Fruit fly (Drosophila melanogaster): ENCODE measurements around the gene Dronc.
A peak's percentile ranks its signal among the peaks of the same experiment; 100 is the strongest.

Gene Dronc

DNA sequence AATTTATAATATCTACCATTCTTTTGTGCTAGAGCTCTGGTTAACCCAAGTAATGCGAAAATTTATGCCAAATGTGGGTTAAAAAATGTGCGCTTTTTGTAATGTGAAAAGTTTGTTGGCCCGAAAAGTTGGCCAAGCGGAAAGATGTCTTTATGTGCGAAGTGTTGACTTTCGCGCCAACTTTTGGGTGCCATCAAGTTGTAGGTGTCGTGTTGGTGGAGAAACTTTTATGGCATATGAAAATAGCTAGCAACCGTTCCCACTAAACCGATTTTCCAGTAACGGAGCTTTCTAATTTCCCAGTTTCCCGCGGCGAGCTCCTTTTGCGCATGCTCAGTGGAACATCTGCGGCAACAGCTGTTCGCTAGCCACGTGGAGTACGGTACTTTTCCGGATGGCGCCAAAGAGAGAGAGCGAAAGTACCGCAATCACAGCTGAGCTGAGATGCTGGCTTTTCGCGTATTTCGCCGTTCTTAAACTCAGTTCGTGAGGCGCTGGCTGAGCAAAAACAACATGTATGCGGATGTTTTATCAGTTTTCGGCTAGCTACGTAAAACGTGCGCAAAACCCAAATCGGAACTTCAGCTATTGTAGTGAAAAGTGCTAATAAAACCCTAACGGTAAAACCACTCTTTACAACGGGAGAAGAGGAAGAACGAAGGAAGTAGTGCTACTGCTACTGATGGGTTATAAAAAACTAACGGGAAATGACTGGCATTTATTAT lies 6.1 kb downstream of the Dronc start, which contains the start of gene dpr6 (continued):
- no peak for TF ChIP-seq CG14710 (tag; optimal IDR thresholded peaks at IDR 0.05)
- TF ChIP-seq yki (optimal IDR thresholded peaks at IDR 0.05): no peak
- TF ChIP-seq CG11560 (tag; IDR thresholded peaks at IDR 0.05): no peak
- no peak for TF ChIP-seq CkIIα-i1 (GFP tag; IDR thresholded peaks at IDR 0.05)
- TF ChIP-seq CG3065 (GFP tag; optimal IDR thresholded peaks at IDR 0.05): no peak
- TF ChIP-seq Aef1 (GFP tag; IDR thresholded peaks at IDR 0.05): no peak
- TF ChIP-seq ranshi (GFP tag; IDR thresholded peaks at IDR 0.05): no peak
- no peak for TF ChIP-seq Dfd (GFP tag; optimal IDR thresholded peaks at IDR 0.05)
- no peak for TF ChIP-seq Stat92E (GFP tag; optimal IDR thresholded peaks at IDR 0.05)
- no peak for TF ChIP-seq CG12219 (GFP tag; optimal IDR thresholded peaks at IDR 0.05)
- no peak for TF ChIP-seq sd (tag; optimal IDR thresholded peaks at IDR 0.05)
- TF ChIP-seq CG9727 (GFP tag; optimal IDR thresholded peaks at IDR 0.05): no peak
- TF ChIP-seq caup (GFP tag; optimal IDR thresholded peaks at IDR 0.05; ENCODE audit: severe bottlenecking): no peak
- no peak for TF ChIP-seq dmrt99B (tag; optimal IDR thresholded peaks at IDR 0.05)
- no peak for TF ChIP-seq D19B (GFP tag; optimal IDR thresholded peaks at IDR 0.05)
- no peak for TF ChIP-seq tio (GFP tag; optimal IDR thresholded peaks at IDR 0.05)
- 0 out of 3 replicates have a peak, but pooled peaks have one; percentile 21 for TF ChIP-seq CG34224 (GFP tag; IDR thresholded peaks at IDR 0.05; ENCODE audit: partially characterized antibody)
- TF ChIP-seq Fer2 (tag; optimal IDR thresholded peaks at IDR 0.05): no peak
- TF ChIP-seq CG2129 (GFP tag; IDR thresholded peaks at IDR 0.05; ENCODE audit: partially characterized antibody): no peak
- TF ChIP-seq Mrtf (GFP tag; IDR thresholded peaks at IDR 0.05): no peak
- no peak for TF ChIP-seq CG7963 (GFP tag; IDR thresholded peaks at IDR 0.05; ENCODE audit: partially characterized antibody)
- TF ChIP-seq ttk (GFP tag; IDR thresholded peaks at IDR 0.05): no peak
- TF ChIP-seq ci (GFP tag; IDR thresholded peaks at IDR 0.05): 0 out of 3 replicates have a peak, but pooled peaks have one; percentile 31
- TF ChIP-seq CG18476 (GFP tag; optimal IDR thresholded peaks at IDR 0.05): no peak
- no peak for TF ChIP-seq CG31388 (GFP tag; optimal IDR thresholded peaks at IDR 0.05)
- no peak for TF ChIP-seq Pdp1 (GFP tag; optimal IDR thresholded peaks at IDR 0.05)
- no peak for TF ChIP-seq Ptx1 (GFP tag; IDR thresholded peaks at IDR 0.05)
- no peak for TF ChIP-seq CG12155 (GFP tag; optimal IDR thresholded peaks at IDR 0.05)
- no peak for TF ChIP-seq CG10959 (GFP tag; IDR thresholded peaks at IDR 0.05)
- no peak for TF ChIP-seq sqz (GFP tag; optimal IDR thresholded peaks at IDR 0.05)
- no peak for TF ChIP-seq gro (GFP tag; optimal IDR thresholded peaks at IDR 0.05)
- no peak for TF ChIP-seq CG15696 (tag; optimal IDR thresholded peaks at IDR 0.05)
- TF ChIP-seq CG1603 (tag; optimal IDR thresholded peaks at IDR 0.05): peak; percentile 10
- no peak for TF ChIP-seq CG2712 (tag; optimal IDR thresholded peaks at IDR 0.05)
- TF ChIP-seq CG10543 (GFP tag; optimal IDR thresholded peaks at IDR 0.05): no peak
- TF ChIP-seq CG16779 (GFP tag; IDR thresholded peaks at IDR 0.05): no peak
- no peak for TF ChIP-seq mld (GFP tag; IDR thresholded peaks at IDR 0.05; ENCODE audit: partially characterized antibody)
- TF ChIP-seq CG6654 (GFP tag; optimal IDR thresholded peaks at IDR 0.05): no peak
- TF ChIP-seq Max (GFP tag; optimal IDR thresholded peaks at IDR 0.05): no peak
- no peak for TF ChIP-seq gcm (GFP tag; optimal IDR thresholded peaks at IDR 0.05)
- TF ChIP-seq al (GFP tag; IDR thresholded peaks at IDR 0.05): no peak
- TF ChIP-seq CTCF (GFP tag; optimal IDR thresholded peaks at IDR 0.05): peak; percentile 94
- peak; percentile 12 for TF ChIP-seq Fer1 (GFP tag; optimal IDR thresholded peaks at IDR 0.05)
- TF ChIP-seq CG5245 (GFP tag; optimal IDR thresholded peaks at IDR 0.05): no peak
- TF ChIP-seq Atf6 (GFP tag; IDR thresholded peaks at IDR 0.05): no peak
- no peak for TF ChIP-seq CG2202 (tag; optimal IDR thresholded peaks at IDR 0.05)
- TF ChIP-seq PHDP (tag; optimal IDR thresholded peaks at IDR 0.05): peak; percentile 4
- no peak for TF ChIP-seq zf30C (GFP tag; optimal IDR thresholded peaks at IDR 0.05)
- TF ChIP-seq Dp (GFP tag; optimal IDR thresholded peaks at IDR 0.05): peak; percentile 55
- TF ChIP-seq Gug (GFP tag; IDR thresholded peaks at IDR 0.05): no peak
